Worm (Caenorhabditis elegans) whole organism, late embryonic: ENCODE measurements around the gene M04B2.7.

Experiments used
- ceh-18 ChIP-seq: sonication (generic microtip); optimal IDR thresholded peaks from 2 replicates; lab custom pipeline; 2016; ENCODE audit warnings: missing genetic modification characterization, missing compliant biosample characterization
- nfya-1 ChIP-seq: sonication (generic microtip); optimal IDR thresholded peaks from 2 replicates; lab custom pipeline; 2017; ENCODE audit warnings: missing genetic modification characterization, mild to moderate bottlenecking, missing compliant biosample characterization, antibody characterized with exemption, moderate library complexity

Gene M04B2.7

DNA sequence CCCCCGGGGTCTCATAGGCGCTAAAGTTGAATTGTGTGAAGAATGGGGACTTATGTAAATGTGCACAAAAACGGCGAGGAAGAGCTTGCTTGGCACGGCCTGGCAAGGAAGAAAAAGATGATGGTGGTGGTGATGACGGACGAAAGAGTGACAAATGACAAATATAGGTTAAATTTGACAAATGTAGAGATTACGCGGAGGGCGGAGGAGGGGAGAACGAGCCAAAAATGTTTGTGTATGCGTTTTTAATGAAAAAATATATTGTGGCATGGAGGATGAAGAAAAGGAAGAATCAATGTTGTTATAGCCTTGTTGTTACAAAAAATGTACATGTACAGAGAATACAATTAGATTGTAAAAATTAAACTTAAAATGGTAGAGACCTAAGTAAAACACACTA lies 61.7 kb downstream of the M04B2.7 start:
- no peak for TF ChIP-seq nfya-1 (tag; lab: Kevin White, UChicago)
- peak; percentile 1 for TF ChIP-seq ceh-18
